Worm (Caenorhabditis elegans) whole organism, L2 larva: ENCODE data around the gene egl-38.

ENCODE experiments used
- mdl-1 ChIP-seq, 2 experiments: fragments of 150-350 bp in 1 of 2; sonication (generic microtip) in 1 of 2; optimal IDR thresholded peaks; 2 replicates each; lab custom pipeline; 2017; ENCODE audit warnings: missing biosample characterization in 2 of 2, missing genetic modification characterization in 2 of 2
- nhr-77 ChIP-seq: fragments of 150-350 bp; optimal IDR thresholded peaks from 2 replicates; lab custom pipeline; 2014; ENCODE audit warnings: missing biosample characterization, missing genetic modification characterization
- ztf-11 ChIP-seq: sonication (generic microtip); optimal IDR thresholded peaks from 2 replicates; lab custom pipeline; 2017; ENCODE audit warnings: missing biosample characterization, missing genetic modification characterization

DNA sequence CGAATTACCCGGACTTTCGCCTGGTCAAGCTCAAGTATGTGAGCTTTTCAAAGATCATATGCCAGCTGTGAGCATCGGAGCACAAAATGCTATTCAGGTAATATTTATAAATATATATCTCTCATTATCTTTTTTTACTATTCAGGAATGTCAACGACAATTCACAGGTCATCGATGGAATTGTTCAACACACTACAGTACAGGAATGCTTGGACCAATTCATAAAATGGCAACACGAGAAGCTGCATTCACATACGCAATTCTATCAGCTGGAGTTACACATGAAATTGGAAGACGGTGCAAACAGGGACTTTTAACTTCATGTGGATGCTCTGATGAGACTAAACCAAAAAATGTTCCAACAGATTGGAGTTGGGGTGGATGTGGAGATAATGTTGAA is 42.1 kb downstream of the egl-38 start:
- TF ChIP-seq ztf-11 (no peak), mdl-1 (tag; optimal IDR thresholded peaks at IDR 0.05; lab: Kevin White, UChicago) (no peak), nhr-77 (no peak)
